Fruit fly (Drosophila melanogaster) whole organism, embryonic: ENCODE results near the gene Fbw5.

Experiments used
- Atf3 ChIP-seq: fragments of 200-800 bp; sonication (Bioruptor generic); optimal IDR thresholded peaks from 3 replicates; lab custom pipeline; 2016; ENCODE audit warnings: missing biosample characterization, missing genetic modification characterization
- CG17186 ChIP-seq: fragments of 200-800 bp; sonication (Bioruptor generic); optimal IDR thresholded peaks from 3 replicates; lab custom pipeline; 2017; ENCODE audit warnings: missing biosample characterization, missing genetic modification reagents, missing genetic modification characterization
- E2f1 ChIP-seq: fragments of 200-800 bp; sonication (Bioruptor generic); IDR thresholded peaks from 2 replicates; pipeline ENCODE4 v1.3.6; 2022; ENCODE audit warnings: missing biosample characterization, missing genetic modification characterization
- Optix ChIP-seq: fragments of 200-800 bp; sonication (Bioruptor generic); IDR thresholded peaks from 3 replicates; pipeline ENCODE4 v1.3.6; 2022; ENCODE audit warnings: missing biosample characterization, missing genetic modification characterization
- Pdp1 ChIP-seq, 2 experiments: fragments of 200-800 bp; sonication (Bioruptor generic); optimal IDR thresholded peaks; 3 replicates each; lab custom pipeline; 2016; ENCODE audit warnings: missing biosample characterization in 2 of 2, missing genetic modification characterization in 2 of 2, mild to moderate bottlenecking in 1 of 2, moderate library complexity in 1 of 2
- al ChIP-seq: fragments of 200-800 bp; sonication (Bioruptor generic); IDR thresholded peaks from 2 replicates; pipeline ENCODE4 v1.3.6; 2022; ENCODE audit warnings: missing biosample characterization, missing genetic modification characterization
- br ChIP-seq: fragments of >200 bp; optimal IDR thresholded peaks from 2 replicates; lab custom pipeline; 2017
- cwo ChIP-seq: fragments of 200-800 bp; sonication (Bioruptor generic); optimal IDR thresholded peaks from 3 replicates; lab custom pipeline; 2017; ENCODE audit warnings: missing biosample characterization, missing genetic modification characterization, mild to moderate bottlenecking, moderate library complexity, missing genetic modification reagents
- lbe ChIP-seq: fragments of 200-800 bp; sonication (Bioruptor generic); optimal IDR thresholded peaks from 2 replicates; lab custom pipeline; 2016; ENCODE audit warnings: missing biosample characterization, mild to moderate bottlenecking, missing genetic modification characterization
- nerfin-2 ChIP-seq: fragments of 200-800 bp; sonication (Bioruptor generic); IDR thresholded peaks from 2 replicates; pipeline ENCODE4 v1.3.6; 2022; ENCODE audit warnings: missing biosample characterization, missing genetic modification characterization; ENCODE audit not compliant: partially characterized antibody
- stwl ChIP-seq: fragments of 200-800 bp; sonication (Bioruptor generic); optimal IDR thresholded peaks from 3 replicates; lab custom pipeline; 2018; ENCODE audit warnings: missing biosample characterization, mild to moderate bottlenecking, missing genetic modification characterization, moderate library complexity
- tin ChIP-seq: fragments of 200-800 bp; sonication (Bioruptor generic); optimal IDR thresholded peaks from 3 replicates; lab custom pipeline; 2016; ENCODE audit warnings: missing biosample characterization, missing genetic modification characterization

DNA sequence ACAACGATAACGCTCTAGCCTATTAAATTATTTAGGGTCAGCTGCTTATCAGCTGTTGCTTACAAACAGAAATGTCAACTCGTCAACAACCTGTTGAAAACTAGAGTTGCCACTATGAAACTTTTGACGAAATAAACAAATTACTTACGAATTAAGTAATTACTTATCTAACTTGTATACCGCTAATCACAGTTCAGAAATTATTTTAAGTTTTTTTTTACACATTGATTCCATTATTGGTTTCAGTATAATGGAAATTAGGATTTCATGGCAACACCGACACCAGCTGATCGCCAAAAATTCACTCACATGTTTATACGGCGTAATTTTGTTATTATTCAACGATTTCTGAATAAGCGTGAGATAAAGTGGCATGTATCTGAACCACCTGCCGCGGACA is 27.9 kb downstream of the Fbw5 start, which contains the start of the genes CG9117 and CG31643:
- TF ChIP-seq lbe (peak; percentile 55), tin (peak; percentile 38), E2f1 (GFP tag; lab: Robert Waterston, UW) (no peak), Optix (no peak), cwo (GFP tag; lab: Kevin White, UChicago) (peak; percentile 32), stwl (tag; lab: Kevin White, UChicago) (peak; percentile 54), al (GFP tag; lab: Robert Waterston, UW) (0 out of 2 replicates have a peak, but pooled peaks have one; percentile 4), br (lab: Kevin White, UChicago) (no peak), Atf3 (GFP tag; lab: Kevin White, UChicago) (no peak), CG17186 (GFP tag; lab: Kevin White, UChicago) (peak; percentile 30), nerfin-2 (GFP tag; lab: Robert Waterston, UW) (no peak), Pdp1 (GFP tag; optimal IDR thresholded peaks at IDR 0.05; lab: Kevin White, UChicago) (peak; percentile 71 to 83)
